Fruit fly (Drosophila melanogaster): ENCODE measurements around the gene AttD.

dm6 chr3R:17588805-17589204, 36.3 kb upstream of the AttD start:
- TF ChIP-seq lab (GFP tag; optimal IDR thresholded peaks at IDR 0.05) (no peak), CG16779 (GFP tag; IDR thresholded peaks at IDR 0.05) (no peak), odd (GFP tag; optimal IDR thresholded peaks at IDR 0.05) (no peak), HmgD (GFP tag; optimal IDR thresholded peaks at IDR 0.05) (no peak), sob (GFP tag; IDR thresholded peaks at IDR 0.05) (no peak), B-H1 (GFP tag; IDR thresholded peaks at IDR 0.05) (no peak), Oaz (GFP tag; IDR thresholded peaks at IDR 0.05) (no peak), Sox100B (GFP tag; optimal IDR thresholded peaks at IDR 0.05) (no peak), fru (optimal IDR thresholded peaks at IDR 0.05) (no peak), ind (GFP tag; optimal IDR thresholded peaks at IDR 0.05) (no peak), CG9932 (GFP tag; IDR thresholded peaks at IDR 0.05) (no peak), CG7372 (GFP tag; IDR thresholded peaks at IDR 0.05) (no peak)
